Fruit fly (Drosophila melanogaster) whole organism, wandering third instar larva: ENCODE data around the gene CalpB.

ENCODE experiments used
- Abd-B ChIP-seq: fragments of >200 bp; optimal IDR thresholded peaks from 2 replicates; lab custom pipeline; 2017; ENCODE audit warnings: missing biosample characterization, missing genetic modification characterization
- Myc ChIP-seq: fragments of >200 bp; optimal IDR thresholded peaks from 2 replicates; lab custom pipeline; 2017
- Sp1 ChIP-seq: fragments of 200-800 bp; sonication (Bioruptor generic); optimal IDR thresholded peaks from 3 replicates; lab custom pipeline; 2019; ENCODE audit warnings: missing biosample characterization, mild to moderate bottlenecking, missing genetic modification characterization, moderate library complexity
- Vsx2 ChIP-seq: fragments of 200-300, 225-300 bp; sonication (Bioruptor generic); optimal IDR thresholded peaks from 2 replicates; lab custom pipeline; 2018; ENCODE audit warnings: missing biosample characterization, missing genetic modification characterization; ENCODE audit not compliant: partially characterized antibody
- brk ChIP-seq: fragments of 200-800 bp; sonication (Bioruptor generic); optimal IDR thresholded peaks from 2 replicates; lab custom pipeline; 2016; ENCODE audit warnings: missing biosample characterization, mild to moderate bottlenecking, missing genetic modification characterization
- dsf ChIP-seq: sonication (Bioruptor generic); optimal IDR thresholded peaks from 2 replicates; lab custom pipeline; 2016; ENCODE audit warnings: missing biosample characterization, missing genetic modification characterization, borderline replicate concordance
- ey ChIP-seq: fragments of 200-800 bp; sonication (Bioruptor generic); optimal IDR thresholded peaks from 2 replicates; lab custom pipeline; 2016; ENCODE audit warnings: missing biosample characterization, missing genetic modification characterization
- fru ChIP-seq: fragments of 200-800 bp; sonication (Bioruptor generic); optimal IDR thresholded peaks from 3 replicates; lab custom pipeline; 2016; ENCODE audit warnings: missing biosample characterization, mild to moderate bottlenecking, missing genetic modification characterization
- sv ChIP-seq: fragments of 200-800 bp; sonication (Bioruptor generic); optimal IDR thresholded peaks from 3 replicates; lab custom pipeline; 2016; ENCODE audit warnings: missing biosample characterization, missing genetic modification characterization

DNA sequence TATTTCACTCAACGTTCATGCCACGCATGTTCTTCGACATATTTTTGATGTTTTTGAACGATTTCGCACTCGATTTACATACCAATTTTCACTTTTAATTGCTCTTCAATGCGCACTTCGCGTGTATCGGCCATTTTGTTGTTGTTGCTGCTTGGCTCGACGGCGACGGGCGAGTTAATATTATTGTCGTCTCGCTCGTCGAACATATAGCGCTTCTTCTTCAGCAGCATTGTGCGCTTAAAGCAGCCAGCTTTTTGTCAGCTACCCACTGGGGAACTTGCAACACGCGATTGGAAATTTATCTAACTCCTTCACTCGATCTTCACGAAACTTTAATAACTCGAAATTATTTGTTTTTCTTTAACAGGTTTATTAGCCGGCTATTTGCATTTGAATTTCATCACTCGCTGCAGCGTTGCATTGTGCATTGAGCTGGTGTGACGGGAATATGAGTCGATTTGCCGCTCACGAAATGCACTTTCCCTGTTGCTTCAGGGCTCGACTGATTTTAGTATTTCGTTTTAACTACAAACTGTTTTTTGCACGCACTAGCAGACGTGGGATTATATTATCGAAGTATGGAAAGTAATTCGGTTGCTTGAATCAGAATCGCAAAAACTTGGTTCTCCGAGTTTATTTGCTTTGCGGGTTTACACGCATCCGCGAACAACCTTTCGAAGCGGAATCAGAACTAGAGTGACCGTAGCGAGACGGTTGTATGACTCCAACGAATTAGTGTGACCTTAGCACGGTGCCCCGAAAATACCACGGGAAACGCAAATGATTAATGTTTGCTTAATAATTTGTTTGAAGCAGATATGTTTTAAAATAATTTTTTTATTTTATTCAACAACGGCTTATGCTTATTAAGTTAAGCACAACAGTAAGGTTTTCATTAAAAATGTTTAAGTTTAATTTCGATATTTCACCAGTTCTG is 33.7 kb upstream of the CalpB start, which contains the start of gene RasGAP1:
- TF ChIP-seq ey (GFP tag; lab: Kevin White, UChicago) (no peak), fru (no peak), sv (GFP tag; lab: Kevin White, UChicago) (no peak), Vsx2 (GFP tag; lab: Kevin White, UChicago) (no peak), Abd-B (GFP tag; lab: Kevin White, UChicago) (no peak), Myc (lab: Kevin White, UChicago) (peak; percentile 32), dsf (GFP tag; lab: Kevin White, UChicago) (no peak), brk (GFP tag; lab: Kevin White, UChicago) (no peak), Sp1 (peak; percentile 35)
